Fruit fly (Drosophila melanogaster) whole organism, embryonic: ENCODE measurements around the gene ct.

Source experiments
- Atf6 ChIP-seq: fragments of 200-800 bp; sonication (Bioruptor generic); IDR thresholded peaks from 2 replicates; pipeline ENCODE4 v1.3.6; 2022; ENCODE audit warnings: missing biosample characterization, missing genetic modification characterization
- CG11093 ChIP-seq: fragments of 200-800 bp; sonication (Bioruptor generic); IDR thresholded peaks from 3 replicates; pipeline ENCODE4 v1.3.6; 2022; ENCODE audit warnings: missing biosample characterization, missing genetic modification characterization
- CG11504 ChIP-seq: fragments of 200-800 bp; sonication (Bioruptor generic); optimal IDR thresholded peaks from 3 replicates; lab custom pipeline; 2019; ENCODE audit warnings: missing biosample characterization, mild to moderate bottlenecking, missing genetic modification characterization, moderate library complexity
- CG12744 ChIP-seq: fragments of 200-800 bp; sonication (Bioruptor generic); optimal IDR thresholded peaks from 2 replicates; lab custom pipeline; 2016; ENCODE audit warnings: missing biosample characterization, missing genetic modification characterization
- CG14965 ChIP-seq: fragments of 200-800 bp; sonication (Bioruptor generic); optimal IDR thresholded peaks from 2 replicates; lab custom pipeline; 2016; ENCODE audit warnings: missing biosample characterization, missing genetic modification characterization, borderline replicate concordance
- CG15011 ChIP-seq: fragments of 200-800 bp; sonication (Bioruptor generic); optimal IDR thresholded peaks from 3 replicates; lab custom pipeline; 2018; ENCODE audit warnings: missing biosample characterization, mild to moderate bottlenecking, missing genetic modification characterization
- CG15601 ChIP-seq: fragments of 200-800 bp; sonication (Bioruptor generic); optimal IDR thresholded peaks from 3 replicates; lab custom pipeline; 2019; ENCODE audit warnings: missing biosample characterization, mild to moderate bottlenecking, missing genetic modification characterization, moderate library complexity
- CG1602 ChIP-seq: fragments of 200-800 bp; sonication (Bioruptor generic); optimal IDR thresholded peaks from 3 replicates; lab custom pipeline; 2016; ENCODE audit warnings: missing biosample characterization, missing genetic modification characterization
- CG17912 ChIP-seq: fragments of 200-800 bp; sonication (Bioruptor generic); optimal IDR thresholded peaks from 2 replicates; lab custom pipeline; 2018; ENCODE audit warnings: missing biosample characterization, mild to moderate bottlenecking, missing genetic modification characterization
- CG2129 ChIP-seq: fragments of 200-800 bp; sonication (Bioruptor generic); IDR thresholded peaks from 2 replicates; pipeline ENCODE4 v1.3.6; 2022; ENCODE audit warnings: missing biosample characterization, missing genetic modification characterization; ENCODE audit not compliant: partially characterized antibody
- CG31365 ChIP-seq: fragments of 200-800 bp; sonication (Bioruptor generic); optimal IDR thresholded peaks from 2 replicates; lab custom pipeline; 2018; ENCODE audit warnings: missing biosample characterization, mild to moderate bottlenecking, missing genetic modification characterization
- CG34224 ChIP-seq: fragments of 200-800 bp; sonication (Bioruptor generic); IDR thresholded peaks from 3 replicates; pipeline ENCODE4 v1.3.6; 2022; ENCODE audit warnings: missing biosample characterization, missing genetic modification characterization; ENCODE audit not compliant: partially characterized antibody
- CG6175 ChIP-seq: fragments of 200-800 bp; sonication (Bioruptor generic); IDR thresholded peaks from 3 replicates; pipeline ENCODE4 v1.3.6; 2022; ENCODE audit warnings: missing biosample characterization, missing genetic modification characterization
- Dbx ChIP-seq: fragments of 200-800 bp; sonication (Bioruptor generic); IDR thresholded peaks from 3 replicates; pipeline ENCODE4 v1.3.6; 2022; ENCODE audit warnings: missing biosample characterization, missing genetic modification characterization
- Dek ChIP-seq: fragments of 200-800 bp; sonication (Bioruptor generic); optimal IDR thresholded peaks from 3 replicates; lab custom pipeline; 2019; ENCODE audit warnings: missing biosample characterization, mild to moderate bottlenecking, missing genetic modification characterization, moderate library complexity
- Dll ChIP-seq: fragments of 200-800 bp; sonication (Bioruptor generic); IDR thresholded peaks from 4 replicates; pipeline ENCODE4 v1.3.6; 2022; ENCODE audit warnings: missing biosample characterization, missing genetic modification characterization; ENCODE audit not compliant: partially characterized antibody
- Fer3 ChIP-seq: fragments of 200-800 bp; sonication (Bioruptor generic); optimal IDR thresholded peaks from 2 replicates; lab custom pipeline; 2018; ENCODE audit warnings: missing biosample characterization, mild to moderate bottlenecking, missing genetic modification characterization, moderate library complexity
- HHEX ChIP-seq: fragments of 200-800 bp; sonication (Bioruptor generic); optimal IDR thresholded peaks from 3 replicates; lab custom pipeline; 2017; ENCODE audit warnings: missing biosample characterization, mild to moderate bottlenecking, missing genetic modification characterization, missing genetic modification reagents
- Lim3 ChIP-seq: fragments of 200-800 bp; sonication (Bioruptor generic); IDR thresholded peaks from 2 replicates; pipeline ENCODE4 v1.3.6; 2022; ENCODE audit warnings: missing biosample characterization, missing genetic modification characterization
- Oaz ChIP-seq: fragments of 200-800 bp; sonication (Bioruptor generic); IDR thresholded peaks from 2 replicates; pipeline ENCODE4 v1.3.6; 2022; ENCODE audit warnings: missing biosample characterization, missing genetic modification characterization
- Side ChIP-seq: fragments of 200-800 bp; sonication (Bioruptor generic); optimal IDR thresholded peaks from 2 replicates; lab custom pipeline; 2016; ENCODE audit warnings: missing biosample characterization, missing genetic modification characterization
- Sin3A ChIP-seq: fragments of >200 bp; optimal IDR thresholded peaks from 2 replicates; lab custom pipeline; 2018
- Sox102F ChIP-seq: fragments of 200-800 bp; sonication (Bioruptor generic); optimal IDR thresholded peaks from 2 replicates; lab custom pipeline; 2018; ENCODE audit warnings: missing biosample characterization, mild to moderate bottlenecking, missing genetic modification characterization, moderate library complexity
- Usf ChIP-seq: fragments of 200-800 bp; sonication (Bioruptor generic); optimal IDR thresholded peaks from 2 replicates; lab custom pipeline; 2017; ENCODE audit warnings: missing genotype, missing biosample characterization, missing genetic modification characterization
- ab ChIP-seq: fragments of 200-800 bp; sonication (Bioruptor generic); optimal IDR thresholded peaks from 2 replicates; lab custom pipeline; 2016; ENCODE audit warnings: missing biosample characterization, missing genetic modification characterization
- ap ChIP-seq: fragments of 200-800 bp; sonication (Bioruptor generic); IDR thresholded peaks from 2 replicates; pipeline ENCODE4 v1.3.6; 2022; ENCODE audit warnings: missing biosample characterization, missing genetic modification characterization
- bbx ChIP-seq: fragments of 200-800 bp; sonication (Bioruptor generic); IDR thresholded peaks from 2 replicates; pipeline ENCODE4 v1.3.6; 2022; ENCODE audit warnings: missing biosample characterization, missing genetic modification characterization; ENCODE audit not compliant: partially characterized antibody
- bowl ChIP-seq: fragments of 200-800 bp; sonication (Bioruptor generic); IDR thresholded peaks from 2 replicates; pipeline ENCODE4 v1.3.6; 2022; ENCODE audit warnings: missing biosample characterization, missing genetic modification characterization
- crol ChIP-seq: fragments of 200-800 bp; sonication (Bioruptor generic); IDR thresholded peaks from 2 replicates; pipeline ENCODE4 v1.3.6; 2022; ENCODE audit warnings: missing biosample characterization, missing genetic modification characterization
- da ChIP-seq: fragments of 200-800 bp; sonication (Bioruptor generic); optimal IDR thresholded peaks from 2 replicates; lab custom pipeline; 2016; ENCODE audit warnings: missing biosample characterization, missing genetic modification characterization
- danr ChIP-seq: fragments of 200-800 bp; sonication (Bioruptor generic); IDR thresholded peaks from 2 replicates; pipeline ENCODE4 v1.3.6; 2022; ENCODE audit warnings: missing biosample characterization, missing genetic modification characterization
- dmrt11E ChIP-seq: fragments of 200-800 bp; sonication (Bioruptor generic); optimal IDR thresholded peaks from 3 replicates; lab custom pipeline; 2018; ENCODE audit warnings: missing biosample characterization, mild to moderate bottlenecking, missing genetic modification characterization, moderate library complexity
- dmrt99B ChIP-seq: fragments of 200-800 bp; sonication (Bioruptor generic); optimal IDR thresholded peaks from 2 replicates; lab custom pipeline; 2018; ENCODE audit warnings: missing biosample characterization, mild to moderate bottlenecking, missing genetic modification characterization, moderate library complexity
- fd3F ChIP-seq: fragments of 200-800 bp; sonication (Bioruptor generic); optimal IDR thresholded peaks from 2 replicates; lab custom pipeline; 2018; ENCODE audit warnings: missing biosample characterization, mild to moderate bottlenecking, missing genetic modification characterization, moderate library complexity
- fd96Cb ChIP-seq: fragments of 200-800 bp; sonication (Bioruptor generic); optimal IDR thresholded peaks from 2 replicates; lab custom pipeline; 2018; ENCODE audit warnings: missing biosample characterization, mild to moderate bottlenecking, missing genetic modification characterization, moderate library complexity
- fru ChIP-seq: fragments of >200 bp; optimal IDR thresholded peaks from 2 replicates; lab custom pipeline; 2017
- ham ChIP-seq: fragments of 200-800 bp; sonication (Bioruptor generic); IDR thresholded peaks from 2 replicates; pipeline ENCODE4 v1.3.6; 2022; ENCODE audit warnings: missing biosample characterization, missing genetic modification characterization
- inv ChIP-seq: fragments of 200-800 bp; sonication (Bioruptor generic); IDR thresholded peaks from 2 replicates; pipeline ENCODE4 v1.3.6; 2022; ENCODE audit warnings: missing biosample characterization, missing genetic modification characterization; ENCODE audit not compliant: partially characterized antibody
- kay ChIP-seq: fragments of 200-800 bp; sonication (Bioruptor generic); optimal IDR thresholded peaks from 2 replicates; lab custom pipeline; 2016; ENCODE audit warnings: missing biosample characterization, missing genetic modification characterization
- ken ChIP-seq: fragments of 200-800 bp; sonication (Bioruptor generic); IDR thresholded peaks from 3 replicates; pipeline ENCODE4 v1.3.6; 2022; ENCODE audit warnings: missing biosample characterization, missing genetic modification characterization
- klu ChIP-seq: fragments of 200-800 bp; sonication (Bioruptor generic); IDR thresholded peaks from 2 replicates; pipeline ENCODE4 v1.3.6; 2022; ENCODE audit warnings: missing biosample characterization, missing genetic modification characterization
- pb ChIP-seq: fragments of 200-800 bp; sonication (Bioruptor generic); optimal IDR thresholded peaks from 3 replicates; lab custom pipeline; 2016; ENCODE audit warnings: missing biosample characterization, missing genetic modification characterization
- ro ChIP-seq: fragments of 200-800 bp; sonication (Bioruptor generic); IDR thresholded peaks from 2 replicates; pipeline ENCODE4 v1.3.6; 2022; ENCODE audit warnings: missing biosample characterization, missing genetic modification characterization
- sna ChIP-seq: fragments of 200-800 bp; sonication (Bioruptor generic); IDR thresholded peaks from 2 replicates; pipeline ENCODE4 v1.3.6; 2022; ENCODE audit warnings: missing biosample characterization, missing genetic modification characterization; ENCODE audit not compliant: partially characterized antibody
- sqz ChIP-seq: fragments of 200-800 bp; sonication (Bioruptor generic); optimal IDR thresholded peaks from 3 replicates; lab custom pipeline; 2018; ENCODE audit warnings: missing biosample characterization, mild to moderate bottlenecking, missing genetic modification characterization
- sr ChIP-seq: fragments of 200-800 bp; sonication (Bioruptor generic); IDR thresholded peaks from 3 replicates; pipeline ENCODE4 v1.3.6; 2022; ENCODE audit warnings: missing biosample characterization, missing genetic modification characterization
- twi ChIP-seq: fragments of 200-800 bp; optimal IDR thresholded peaks from 2 replicates; lab custom pipeline; 2019; ENCODE audit warnings: missing biosample characterization, mild to moderate bottlenecking, missing genetic modification characterization, moderate library complexity
- unc-4 ChIP-seq: fragments of 200-800 bp; sonication (Bioruptor generic); IDR thresholded peaks from 2 replicates; pipeline ENCODE4 v1.3.6; 2022; ENCODE audit warnings: missing biosample characterization, missing genetic modification characterization; ENCODE audit not compliant: partially characterized antibody
- vvl ChIP-seq: fragments of 200-800 bp; sonication (Bioruptor generic); IDR thresholded peaks from 2 replicates; pipeline ENCODE4 v1.3.6; 2022; ENCODE audit warnings: missing biosample characterization, missing genetic modification characterization
- wdn ChIP-seq: fragments of 200-800 bp; sonication (Bioruptor generic); IDR thresholded peaks from 2 replicates; pipeline ENCODE4 v1.3.6; 2022; ENCODE audit warnings: missing biosample characterization, missing genetic modification characterization
- wek ChIP-seq: fragments of 200-800 bp; sonication (Bioruptor generic); optimal IDR thresholded peaks from 3 replicates; lab custom pipeline; 2018; ENCODE audit warnings: missing biosample characterization, mild to moderate bottlenecking, missing genetic modification characterization, moderate library complexity

ct gene

dm6 chrX:7651657-7652056 lies 43.4 kb downstream of the ct start (continued):
- TF ChIP-seq CG31365 (tag; lab: Kevin White, UChicago) (no peak), bbx (GFP tag; lab: Robert Waterston, UW) (no peak), CG15601 (tag; lab: Kevin White, UChicago) (peak; percentile 32), Sin3A (no peak), sr (GFP tag; lab: Robert Waterston, UW) (no peak; the same call in 2 of the 3 replicates), CG1602 (GFP tag; lab: Kevin White, UChicago) (peak; percentile 45), dmrt11E (peak; percentile 69), ken (GFP tag; lab: Robert Waterston, UW) (peak; percentile 71; the same call in 2 of the 3 replicates), Lim3 (GFP tag; lab: Robert Waterston, UW) (no peak), CG12744 (no peak), fd3F (peak; percentile 63), CG11504 (tag; lab: Kevin White, UChicago) (peak; percentile 64), HHEX (peak; percentile 70), unc-4 (GFP tag; lab: Robert Waterston, UW) (no peak), ab (GFP tag; lab: Kevin White, UChicago) (no peak), Oaz (GFP tag; lab: Robert Waterston, UW) (no peak), inv (GFP tag; lab: Robert Waterston, UW) (no peak), bowl (no peak), pb (GFP tag; lab: Kevin White, UChicago) (peak; percentile 18), crol (GFP tag; lab: Robert Waterston, UW) (no peak), danr (0 out of 2 replicates have a peak, but pooled peaks have one; percentile 14), CG2129 (GFP tag; lab: Robert Waterston, UW) (no peak), CG15011 (GFP tag; lab: Kevin White, UChicago) (peak; percentile 9), ro (GFP tag; lab: Robert Waterston, UW) (peak; percentile 22; the same call in 1 of the 2 replicates), Dbx (GFP tag; lab: Robert Waterston, UW) (0 out of 3 replicates have a peak, but pooled peaks have one; percentile 41), CG6175 (GFP tag; lab: Robert Waterston, UW) (0 out of 3 replicates have a peak, but pooled peaks have one; percentile 8), fd96Cb (tag; lab: Kevin White, UChicago) (peak; percentile 58), ap (peak; percentile 48; the same call in 1 of the 2 replicates), Dll (GFP tag; lab: Robert Waterston, UW) (no peak), wek (GFP tag; lab: Kevin White, UChicago) (no peak), Fer3 (tag; lab: Kevin White, UChicago) (peak; percentile 70), wdn (peak; percentile 48; the same call in 1 of the 2 replicates), CG14965 (GFP tag; lab: Kevin White, UChicago) (no peak), kay (GFP tag; lab: Kevin White, UChicago) (no peak), klu (GFP tag; lab: Robert Waterston, UW) (peak; percentile 44; the same call in 1 of the 2 replicates), da (no peak), sna (no peak), ham (GFP tag; lab: Robert Waterston, UW) (peak; percentile 39; the same call in 1 of the 2 replicates), CG34224 (GFP tag; lab: Robert Waterston, UW) (no peak), Dek (tag; lab: Kevin White, UChicago) (peak; percentile 46), twi (tag; lab: Kevin White, UChicago) (peak; percentile 38), Sox102F (GFP tag; lab: Kevin White, UChicago) (peak; percentile 78), vvl (GFP tag; lab: Robert Waterston, UW) (peak; percentile 81), CG11093 (GFP tag; lab: Robert Waterston, UW) (no peak), fru (lab: Kevin White, UChicago) (no peak), Side (GFP tag; lab: Kevin White, UChicago) (no peak), dmrt99B (peak; percentile 69), Atf6 (no peak), CG17912 (GFP tag; lab: Kevin White, UChicago) (no peak), Usf (GFP tag; lab: Kevin White, UChicago) (no peak), sqz (GFP tag; lab: Kevin White, UChicago) (no peak)
